Fruit fly (Drosophila melanogaster): ENCODE results near the gene Polr3A.

DNA sequence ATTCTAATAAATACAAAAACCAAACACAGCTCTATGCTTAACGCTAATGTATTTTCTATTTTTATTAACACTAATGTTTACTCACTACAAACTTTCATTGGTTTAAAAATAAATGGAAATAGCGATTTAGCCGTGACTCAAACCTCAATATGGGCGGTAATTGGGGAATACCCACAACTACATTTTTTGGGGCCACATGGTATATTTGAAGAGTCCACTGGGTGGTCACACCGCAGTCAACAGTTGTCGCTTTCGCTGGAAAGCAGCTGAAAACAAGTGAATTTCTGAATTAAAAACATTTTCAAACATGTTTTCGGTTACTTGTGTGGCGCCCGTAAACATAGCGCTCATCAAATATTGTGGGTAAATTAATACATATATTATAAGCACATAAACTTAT, 13.8 kb upstream of the Polr3A start, which contains the start of gene Mvd:
- no peak for TF ChIP-seq h (optimal IDR thresholded peaks at IDR 0.05)
- no peak for TF ChIP-seq insv (optimal IDR thresholded peaks at IDR 0.05)
- TF ChIP-seq Myc (optimal IDR thresholded peaks at IDR 0.05): no peak
- no peak for TF ChIP-seq psq (optimal IDR thresholded peaks at IDR 0.05)
- no peak for TF ChIP-seq Sin3A (optimal IDR thresholded peaks at IDR 0.05)
- TF ChIP-seq ttk (optimal IDR thresholded peaks at IDR 0.05): no peak

Data from Kc167 (cell line).